Fruit fly (Drosophila melanogaster) whole organism, embryonic: Measurements from ENCODE around the gene CG44838.
A peak's percentile ranks its signal among the peaks of the same experiment; 100 is the strongest.

Experiments
- Antp ChIP-seq: fragments of 200-800 bp; sonication (Bioruptor generic); optimal IDR thresholded peaks from 3 replicates; lab custom pipeline; 2016; ENCODE audit warnings: missing biosample characterization, missing genetic modification characterization
- CG10366 ChIP-seq: fragments of 200-800 bp; sonication (Bioruptor generic); IDR thresholded peaks from 2 replicates; pipeline ENCODE4 v1.3.6; 2022; ENCODE audit warnings: missing biosample characterization, missing genetic modification characterization
- CG11085 ChIP-seq: fragments of 200-800 bp; sonication (Bioruptor generic); IDR thresholded peaks from 2 replicates; pipeline ENCODE4 v1.3.6; 2022; ENCODE audit warnings: missing biosample characterization, missing genetic modification characterization
- CG11247 ChIP-seq: fragments of 200-800 bp; sonication (Bioruptor generic); IDR thresholded peaks from 2 replicates; pipeline ENCODE4 v1.3.6; 2022; ENCODE audit warnings: missing biosample characterization, missing genetic modification characterization
- CG11504 ChIP-seq: fragments of 200-800 bp; sonication (Bioruptor generic); optimal IDR thresholded peaks from 3 replicates; lab custom pipeline; 2019; ENCODE audit warnings: missing biosample characterization, mild to moderate bottlenecking, missing genetic modification characterization, moderate library complexity
- CG11560 ChIP-seq: fragments of 200-800 bp; sonication (Bioruptor generic); IDR thresholded peaks from 3 replicates; pipeline ENCODE4 v1.3.6; 2022; ENCODE audit warnings: missing biosample characterization, missing genetic modification characterization
- CG11723 ChIP-seq: fragments of 200-800 bp; sonication (Bioruptor generic); optimal IDR thresholded peaks from 2 replicates; lab custom pipeline; 2017; ENCODE audit warnings: missing biosample characterization, mild to moderate bottlenecking, missing genetic modification characterization
- CG13296 ChIP-seq: fragments of 200-800 bp; sonication (Bioruptor generic); optimal IDR thresholded peaks from 3 replicates; lab custom pipeline; 2018; ENCODE audit warnings: missing biosample characterization, mild to moderate bottlenecking, missing genetic modification characterization
- CG13775 ChIP-seq: fragments of 200-800 bp; sonication (Bioruptor generic); optimal IDR thresholded peaks from 3 replicates; lab custom pipeline; 2017; ENCODE audit warnings: missing biosample characterization, mild to moderate bottlenecking, missing genetic modification characterization
- CG14667 ChIP-seq: fragments of 200-800 bp; sonication (Bioruptor generic); IDR thresholded peaks from 2 replicates; pipeline ENCODE4 v1.3.6; 2022; ENCODE audit warnings: missing biosample characterization, missing genetic modification characterization
- CG14860 ChIP-seq: fragments of 200-800 bp; sonication (Bioruptor generic); IDR thresholded peaks from 3 replicates; pipeline ENCODE4 v1.3.6; 2022; ENCODE audit warnings: missing biosample characterization, missing genetic modification characterization; ENCODE audit not compliant: partially characterized antibody
- CG16813 ChIP-seq: fragments of 200-800 bp; sonication (Bioruptor generic); IDR thresholded peaks from 3 replicates; pipeline ENCODE4 v1.3.6; 2022; ENCODE audit warnings: missing biosample characterization, missing genetic modification characterization; ENCODE audit not compliant: partially characterized antibody
- CG17361 ChIP-seq: fragments of 200-800 bp; sonication (Bioruptor generic); IDR thresholded peaks from 3 replicates; pipeline ENCODE4 v1.3.6; 2022; ENCODE audit warnings: missing biosample characterization, missing genetic modification characterization
- CG1832 ChIP-seq: fragments of 200-800 bp; sonication (Bioruptor generic); optimal IDR thresholded peaks from 2 replicates; lab custom pipeline; 2017; ENCODE audit warnings: missing biosample characterization, mild to moderate bottlenecking, missing genetic modification characterization, inconsistent platforms
- CG2889 ChIP-seq: fragments of 200-800 bp; sonication (Bioruptor generic); IDR thresholded peaks from 3 replicates; pipeline ENCODE4 v1.3.6; 2022; ENCODE audit warnings: missing biosample characterization, missing genetic modification characterization
- CG33557 ChIP-seq: fragments of 200-800 bp; sonication (Bioruptor generic); optimal IDR thresholded peaks from 2 replicates; lab custom pipeline; 2019; ENCODE audit warnings: missing biosample characterization, mild to moderate bottlenecking, missing genetic modification characterization, moderate library complexity
- CG3726 ChIP-seq: fragments of 200-800 bp; sonication (Bioruptor generic); IDR thresholded peaks from 3 replicates; pipeline ENCODE4, ENCODE4 v1.3.6; 2022; ENCODE audit warnings: missing biosample characterization, missing genetic modification characterization
- CG3838 ChIP-seq: fragments of 200-800 bp; sonication (Bioruptor generic); optimal IDR thresholded peaks from 3 replicates; lab custom pipeline; 2016; ENCODE audit warnings: missing biosample characterization, missing genetic modification characterization
- CG4328 ChIP-seq: fragments of 200-800 bp; sonication (Bioruptor generic); optimal IDR thresholded peaks from 3 replicates; lab custom pipeline; 2017; ENCODE audit warnings: missing biosample characterization, missing genetic modification reagents, missing genetic modification characterization
- CG5180 ChIP-seq: fragments of 200-800 bp; sonication (Bioruptor generic); optimal IDR thresholded peaks from 3 replicates; lab custom pipeline; 2017; ENCODE audit warnings: missing biosample characterization, missing genetic modification characterization, mild to moderate bottlenecking, moderate library complexity, missing genetic modification reagents
- CG6854 ChIP-seq: fragments of 200-800 bp; sonication (Bioruptor generic); optimal IDR thresholded peaks from 3 replicates; lab custom pipeline; 2017; ENCODE audit warnings: missing biosample characterization, mild to moderate bottlenecking, missing genetic modification characterization
- CG9817 ChIP-seq: fragments of 200-800 bp; sonication (Bioruptor generic); optimal IDR thresholded peaks from 2 replicates; lab custom pipeline; 2018; ENCODE audit warnings: missing biosample characterization, mild to moderate bottlenecking, missing genetic modification characterization, moderate library complexity
- Dp ChIP-seq: fragments of 200-800 bp; sonication (Bioruptor generic); optimal IDR thresholded peaks from 2 replicates; lab custom pipeline; 2018; ENCODE audit warnings: missing biosample characterization, mild to moderate bottlenecking, missing genetic modification characterization, moderate library complexity
- Fer3 ChIP-seq: fragments of 200-800 bp; sonication (Bioruptor generic); optimal IDR thresholded peaks from 2 replicates; lab custom pipeline; 2018; ENCODE audit warnings: missing biosample characterization, mild to moderate bottlenecking, missing genetic modification characterization, moderate library complexity
- Hr3 ChIP-seq: fragments of 200-800 bp; sonication (Bioruptor generic); optimal IDR thresholded peaks from 3 replicates; lab custom pipeline; 2016; ENCODE audit warnings: missing biosample characterization, missing genetic modification characterization
- Myb ChIP-seq: fragments of 200-800 bp; sonication (Bioruptor generic); optimal IDR thresholded peaks from 2 replicates; lab custom pipeline; 2016; ENCODE audit warnings: missing biosample characterization, missing genetic modification characterization
- Rfx ChIP-seq: fragments of 200-800 bp; sonication (Bioruptor generic); IDR thresholded peaks from 2 replicates; pipeline ENCODE4 v1.3.6; 2022; ENCODE audit warnings: missing biosample characterization, missing genetic modification characterization
- Side ChIP-seq: fragments of 200-800 bp; sonication (Bioruptor generic); optimal IDR thresholded peaks from 2 replicates; lab custom pipeline; 2016; ENCODE audit warnings: missing biosample characterization, missing genetic modification characterization
- Sox102F ChIP-seq: fragments of 200-800 bp; sonication (Bioruptor generic); optimal IDR thresholded peaks from 2 replicates; lab custom pipeline; 2018; ENCODE audit warnings: missing biosample characterization, mild to moderate bottlenecking, missing genetic modification characterization, moderate library complexity
- Vsx1 ChIP-seq: fragments of 200-800 bp; sonication (Bioruptor generic); optimal IDR thresholded peaks from 2 replicates; lab custom pipeline; 2017; ENCODE audit warnings: missing biosample characterization, mild to moderate bottlenecking, missing genetic modification characterization, missing genetic modification reagents
- Xbp1 ChIP-seq: fragments of 200-800 bp; sonication (Bioruptor generic); optimal IDR thresholded peaks from 3 replicates; lab custom pipeline; 2016; ENCODE audit warnings: missing biosample characterization, mild to moderate bottlenecking, missing genetic modification characterization
- Xrp1 ChIP-seq: fragments of 200-800 bp; sonication (Bioruptor generic); IDR thresholded peaks from 2 replicates; pipeline ENCODE4 v1.3.6; 2022; ENCODE audit warnings: missing biosample characterization, missing genetic modification characterization
- ase ChIP-seq: fragments of 200-800 bp; sonication (Bioruptor generic); IDR thresholded peaks from 3 replicates; pipeline ENCODE4 v1.3.6; 2022; ENCODE audit warnings: missing biosample characterization, missing genetic modification characterization
- ash1 ChIP-seq: fragments of 200-800 bp; sonication (Bioruptor generic); optimal IDR thresholded peaks from 2 replicates; lab custom pipeline; 2018; ENCODE audit warnings: missing biosample characterization, mild to moderate bottlenecking, missing genetic modification characterization
- br ChIP-seq: fragments of >200 bp; optimal IDR thresholded peaks from 2 replicates; lab custom pipeline; 2017
- cato ChIP-seq: fragments of 200-800 bp; sonication (Bioruptor generic); optimal IDR thresholded peaks from 2 replicates; lab custom pipeline; 2016; ENCODE audit warnings: missing biosample characterization, missing genetic modification characterization, borderline replicate concordance
- dimm ChIP-seq: fragments of 200-800 bp; sonication (Bioruptor generic); IDR thresholded peaks from 2 replicates; pipeline ENCODE4 v1.3.6; 2022; ENCODE audit warnings: missing biosample characterization, missing genetic modification characterization
- dmrt11E ChIP-seq: fragments of 200-800 bp; sonication (Bioruptor generic); optimal IDR thresholded peaks from 3 replicates; lab custom pipeline; 2018; ENCODE audit warnings: missing biosample characterization, mild to moderate bottlenecking, missing genetic modification characterization, moderate library complexity
- dpn ChIP-seq, 2 experiments: fragments of 200-800 bp; sonication (Bioruptor generic); optimal IDR thresholded peaks; 3 replicates each; lab custom pipeline; 2016; ENCODE audit warnings: missing biosample characterization in 2 of 2, missing genetic modification characterization in 2 of 2
- emc ChIP-seq: fragments of 200-800 bp; sonication (Bioruptor generic); optimal IDR thresholded peaks from 2 replicates; lab custom pipeline; 2016; ENCODE audit warnings: missing biosample characterization, missing genetic modification characterization
- gce ChIP-seq: fragments of 200-800 bp; sonication (Bioruptor generic); IDR thresholded peaks from 3 replicates; pipeline ENCODE4 v1.3.6; 2022; ENCODE audit warnings: missing biosample characterization, missing genetic modification characterization
- gsb-n ChIP-seq: fragments of 200-800 bp; sonication (Bioruptor generic); optimal IDR thresholded peaks from 3 replicates; lab custom pipeline; 2018; ENCODE audit warnings: missing biosample characterization, mild to moderate bottlenecking, missing genetic modification characterization
- jigr1 ChIP-seq: fragments of 200-800 bp; sonication (Bioruptor generic); IDR thresholded peaks from 3 replicates; pipeline ENCODE4 v1.3.6; 2022; ENCODE audit warnings: missing biosample characterization, missing genetic modification characterization
- kni ChIP-seq: fragments of 200-800 bp; sonication (Bioruptor generic); optimal IDR thresholded peaks from 3 replicates; lab custom pipeline; 2017; ENCODE audit warnings: mild to moderate bottlenecking, missing biosample characterization, missing genetic modification reagents, missing genetic modification characterization
- lmd ChIP-seq: fragments of 200-800 bp; sonication (Bioruptor generic); IDR thresholded peaks from 2 replicates; pipeline ENCODE4 v1.3.6; 2022; ENCODE audit warnings: missing biosample characterization, missing genetic modification characterization
- lov ChIP-seq, 2 experiments: fragments of 200-800 bp in 1 of 2; fragments of >200 bp in 1 of 2; sonication (Bioruptor generic) in 1 of 2; IDR thresholded peaks in 1 of 2; optimal IDR thresholded peaks in 1 of 2; 2 replicates in 1 of 2; 3 replicates in 1 of 2; pipeline versions ENCODE4 v1.3.6 to Lab custom; 2017 to 2022; ENCODE audit warnings: missing biosample characterization in 1 of 2, missing genetic modification characterization in 1 of 2
- maf-S ChIP-seq: fragments of 200-800 bp; sonication (Bioruptor generic); optimal IDR thresholded peaks from 2 replicates; lab custom pipeline; 2016; ENCODE audit warnings: missing biosample characterization, missing genetic modification characterization
- shn ChIP-seq: fragments of 200-800 bp; sonication (Bioruptor generic); optimal IDR thresholded peaks from 3 replicates; lab custom pipeline; 2016; ENCODE audit warnings: missing biosample characterization, missing genetic modification characterization
- sqz ChIP-seq: fragments of 200-800 bp; sonication (Bioruptor generic); optimal IDR thresholded peaks from 3 replicates; lab custom pipeline; 2018; ENCODE audit warnings: missing biosample characterization, mild to moderate bottlenecking, missing genetic modification characterization
- tll ChIP-seq, 2 experiments: fragments of 200-800 bp in 1 of 2; fragments of >200 bp in 1 of 2; sonication (Bioruptor generic) in 1 of 2; optimal IDR thresholded peaks; 2 replicates each; lab custom pipeline; 2017 to 2019; ENCODE audit warnings: missing biosample characterization in 2 of 2, missing genetic modification characterization in 2 of 2, mild to moderate bottlenecking in 1 of 2, moderate library complexity in 1 of 2
- tup ChIP-seq: fragments of 200-800 bp; sonication (Bioruptor generic); optimal IDR thresholded peaks from 2 replicates; lab custom pipeline; 2016; ENCODE audit warnings: missing biosample characterization, mild to moderate bottlenecking, missing genetic modification characterization, moderate library complexity

CG44838 gene

DNA sequence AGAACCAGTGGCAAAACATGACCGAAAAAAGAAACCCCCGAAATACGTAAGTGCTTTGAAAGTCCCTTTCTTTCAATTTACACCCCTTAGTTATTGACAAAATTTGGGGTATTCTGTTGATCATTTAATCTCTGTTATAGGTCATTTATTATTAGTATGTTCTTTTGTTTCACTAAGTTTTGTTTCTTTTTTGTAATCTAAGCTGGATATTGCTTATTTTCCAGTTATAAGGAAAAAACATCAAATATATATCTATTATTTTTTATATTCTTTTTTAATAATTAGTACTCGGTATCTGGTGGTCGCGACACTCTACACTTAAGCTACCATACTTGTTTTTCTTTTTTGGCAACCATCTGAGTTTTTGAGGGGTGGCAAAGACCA, 47.8 kb downstream of the CG44838 start (continued):
- TF ChIP-seq Fer3 (tag; lab: Kevin White, UChicago) (peak; percentile 50), CG6854 (GFP tag; lab: Kevin White, UChicago) (no peak), Antp (GFP tag; lab: Kevin White, UChicago) (no peak), Side (no peak), sqz (GFP tag; lab: Kevin White, UChicago) (peak; percentile 59), CG9817 (tag; lab: Kevin White, UChicago) (peak; percentile 43), shn (GFP tag; lab: Kevin White, UChicago) (no peak), Xrp1 (GFP tag; lab: Robert Waterston, UW) (peak; percentile 81), CG2889 (GFP tag; lab: Robert Waterston, UW) (no peak), Xbp1 (GFP tag; lab: Kevin White, UChicago) (no peak), CG17361 (peak; percentile 74), jigr1 (GFP tag; lab: Robert Waterston, UW) (no peak), tup (GFP tag; lab: Kevin White, UChicago) (no peak), Rfx (no peak; the same call in 1 of the 2 replicates), ash1 (GFP tag; lab: Kevin White, UChicago) (no peak), CG11085 (GFP tag; lab: Robert Waterston, UW) (no peak), CG10366 (peak; percentile 31; the same call in 1 of the 2 replicates), CG11247 (GFP tag; lab: Robert Waterston, UW) (no peak), CG11560 (tag; lab: Robert Waterston, UW) (no peak), lov (optimal IDR thresholded peaks at IDR 0.05; lab: Kevin White, UChicago) (no peak), lov (GFP tag; IDR thresholded peaks at IDR 0.05; lab: Robert Waterston, UW) (no peak), emc (GFP tag; lab: Kevin White, UChicago) (no peak), dpn (GFP tag; optimal IDR thresholded peaks at IDR 0.05; lab: Kevin White, UChicago) (peak in 1 of 2 experiments; percentile 0), CG11723 (GFP tag; lab: Kevin White, UChicago) (peak; percentile 15), dimm (GFP tag; lab: Robert Waterston, UW) (no peak), CG13296 (peak; percentile 51), ase (GFP tag; lab: Robert Waterston, UW) (no peak), Sox102F (peak; percentile 69), CG1832 (GFP tag; lab: Kevin White, UChicago) (no peak), CG4328 (no peak), gce (no peak), CG13775 (GFP tag; lab: Kevin White, UChicago) (no peak), CG14667 (GFP tag; lab: Robert Waterston, UW) (no peak), tll (GFP tag; optimal IDR thresholded peaks at IDR 0.05; lab: Kevin White, UChicago) (no peak), Vsx1 (GFP tag; lab: Kevin White, UChicago) (no peak), lmd (GFP tag; lab: Robert Waterston, UW) (peak; percentile 44), Dp (GFP tag; lab: Kevin White, UChicago) (no peak), CG5180 (GFP tag; lab: Kevin White, UChicago) (peak; percentile 13), cato (GFP tag; lab: Kevin White, UChicago) (no peak), CG33557 (GFP tag; lab: Kevin White, UChicago) (peak; percentile 51), br (no peak), Myb (GFP tag; lab: Kevin White, UChicago) (no peak), Hr3 (peak; percentile 53), kni (no peak), gsb-n (peak; percentile 79), dmrt11E (tag; lab: Kevin White, UChicago) (peak; percentile 62), CG14860 (GFP tag; lab: Robert Waterston, UW) (no peak), CG3838 (GFP tag; lab: Kevin White, UChicago) (no peak), CG16813 (GFP tag; lab: Robert Waterston, UW) (no peak), maf-S (no peak), CG3726 (no peak), CG11504 (tag; lab: Kevin White, UChicago) (peak; percentile 80)
